Fruit fly (Drosophila melanogaster) S2 (cell line): ENCODE results near the gene CG13775.
A peak's percentile ranks its signal among the peaks of the same experiment; 100 is the strongest.

Source experiments
- CG8478 ChIP-seq: fragments of >200 bp; optimal IDR thresholded peaks from 2 replicates; lab custom pipeline; 2018
- CTCF ChIP-seq, 2 experiments: fragments of >200 bp; optimal IDR thresholded peaks; 2 replicates each; lab custom pipeline; 2018

The CG13775 gene

DNA sequence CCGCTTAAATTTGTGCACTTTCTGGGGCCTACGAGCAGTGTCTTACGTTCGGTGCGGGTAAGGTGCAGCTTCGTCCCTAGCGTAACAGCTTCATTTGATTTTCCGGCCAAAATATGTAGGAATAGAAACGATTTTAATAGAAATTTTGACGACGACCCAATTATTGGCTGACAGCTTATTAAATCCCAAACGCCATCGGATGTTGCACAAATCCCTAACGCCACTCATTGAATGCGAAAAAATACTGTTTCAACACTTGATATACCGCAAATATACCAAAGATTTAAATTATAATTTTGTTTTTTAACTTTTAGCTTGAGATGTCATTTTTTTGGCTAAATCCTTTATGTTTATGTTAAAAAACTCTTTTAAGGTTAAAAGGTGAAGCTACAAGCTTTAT lies 11.7 kb downstream of the CG13775 start, which contains the start of gene Fgop2:
Gene Fgop2, minus strand, starts transcription at position 202 of the 400 bp plus-strand sequence.
- no peak for TF ChIP-seq CG8478 (lab: Kevin White, UChicago)
- TF ChIP-seq CTCF (optimal IDR thresholded peaks at IDR 0.05; lab: Kevin White, UChicago) = no peak

DNA sequence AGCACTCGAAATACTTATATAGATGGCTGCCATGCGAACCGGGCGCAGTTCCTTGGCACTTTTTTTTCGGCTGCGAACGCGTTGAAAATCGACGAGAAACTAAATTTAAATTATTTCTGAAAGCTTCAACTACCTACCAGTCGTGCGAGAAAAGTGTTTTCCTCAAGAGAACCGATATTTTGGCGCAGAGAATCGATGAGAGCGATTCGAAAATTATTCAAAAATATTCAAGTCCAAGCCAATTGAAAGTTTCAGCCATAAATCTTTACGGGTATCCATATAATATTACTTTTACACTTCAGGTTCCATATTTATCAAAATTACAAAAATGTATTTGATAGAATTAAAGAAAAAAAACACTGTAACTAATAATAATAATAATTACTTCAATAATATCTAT lies 14.0 kb downstream of the CG13775 start, which contains the start of gene CG18304:
Gene CG18304, minus strand, starts transcription at position 101 of the 400 bp plus-strand sequence.
- no peak for TF ChIP-seq CG8478 (lab: Kevin White, UChicago)
- no peak for TF ChIP-seq CTCF (optimal IDR thresholded peaks at IDR 0.05; lab: Kevin White, UChicago)

dm6 chr2L:6941731-6942130 lies 15.0 kb downstream of the CG13775 start:
- TF ChIP-seq CG8478 (lab: Kevin White, UChicago) = no peak
- no peak for TF ChIP-seq CTCF (optimal IDR thresholded peaks at IDR 0.05; lab: Kevin White, UChicago)

DNA sequence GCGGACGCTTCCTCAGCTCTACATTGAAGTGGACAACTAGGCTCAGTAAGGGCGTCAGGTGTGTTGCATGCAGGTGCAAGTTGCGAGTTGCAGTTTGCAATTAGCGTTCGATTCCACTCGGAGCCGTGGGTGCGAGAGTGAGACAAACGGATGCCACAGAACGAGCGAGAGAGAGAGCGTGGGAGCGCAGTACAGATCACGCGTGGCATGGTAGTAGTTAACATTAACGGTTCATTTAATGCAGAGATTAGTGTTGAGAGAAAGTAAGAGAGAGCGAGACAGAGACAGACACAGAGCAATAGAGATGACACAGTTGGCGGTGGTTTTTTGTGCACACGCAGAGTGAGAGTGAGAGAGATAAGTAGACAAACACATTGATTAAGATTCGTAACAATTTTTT lies 17.1 kb downstream of the CG13775 start:
- no peak for TF ChIP-seq CG8478 (lab: Kevin White, UChicago)
- TF ChIP-seq CTCF (optimal IDR thresholded peaks at IDR 0.05; lab: Kevin White, UChicago) = peak in 1 of 2 experiments; percentile 35

dm6 chr2L:6931821-6932220 lies 24.9 kb downstream of the CG13775 start, which contains the start of gene CG43232:
TSS of gene CG43232 (plus strand) at chr2L:6932121.
- no peak for TF ChIP-seq CTCF (optimal IDR thresholded peaks at IDR 0.05; lab: Kevin White, UChicago)
- no peak for TF ChIP-seq CG8478 (lab: Kevin White, UChicago)

dm6 chr2L:6925114-6925513 lies 31.6 kb downstream of the CG13775 start:
- TF ChIP-seq CTCF (optimal IDR thresholded peaks at IDR 0.05; lab: Kevin White, UChicago) (no peak), CG8478 (lab: Kevin White, UChicago) (no peak)

dm6 chr2L:6922091-6922753 lies 34.5 kb downstream of the CG13775 start:
- no peak for TF ChIP-seq CTCF (optimal IDR thresholded peaks at IDR 0.05; lab: Kevin White, UChicago)
- no peak for TF ChIP-seq CG8478 (lab: Kevin White, UChicago)

dm6 chr2L:6921360-6922090 lies 35.2 kb downstream of the CG13775 start:
- no peak for TF ChIP-seq CTCF (optimal IDR thresholded peaks at IDR 0.05; lab: Kevin White, UChicago)
- no peak for TF ChIP-seq CG8478 (lab: Kevin White, UChicago)

DNA sequence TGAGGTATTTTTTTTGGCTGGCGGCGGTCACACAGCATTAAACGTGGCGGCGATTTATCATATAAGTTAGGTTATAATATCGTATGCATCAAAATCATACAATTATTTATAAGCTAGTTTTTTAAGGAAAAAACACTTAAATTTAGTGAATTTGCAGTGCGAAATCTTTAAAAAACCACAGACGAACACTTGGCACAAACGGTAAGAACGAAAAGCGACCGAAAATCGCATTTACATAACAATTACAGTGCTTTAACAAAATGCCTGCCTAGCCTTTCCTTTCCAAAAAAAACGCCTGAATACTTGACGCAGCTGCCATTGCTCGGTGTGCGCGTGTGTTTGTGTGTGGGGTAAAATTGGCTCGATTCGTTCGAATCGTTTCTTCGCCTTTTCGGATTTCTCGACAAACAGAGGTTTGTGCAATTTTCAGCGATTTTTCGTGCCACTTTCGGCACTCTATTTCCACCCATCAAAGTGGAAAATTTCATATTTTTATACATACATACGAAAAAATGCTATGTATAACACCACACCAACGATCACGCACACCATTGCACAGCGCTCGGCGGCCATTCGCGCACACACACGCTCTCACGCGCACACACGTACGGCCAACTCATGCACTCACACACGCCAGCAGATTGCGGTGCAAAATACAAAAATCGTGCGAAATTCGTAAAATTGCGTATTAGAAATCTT lies 35.9 kb downstream of the CG13775 start, which contains the start of gene Hrb27C:
Gene Hrb27C, plus strand, starts transcription at position 44 of the 699 bp plus-strand sequence.
- peak; percentile 2 to 24 for TF ChIP-seq CTCF (optimal IDR thresholded peaks at IDR 0.05; lab: Kevin White, UChicago)
- no peak for TF ChIP-seq CG8478 (lab: Kevin White, UChicago)

DNA sequence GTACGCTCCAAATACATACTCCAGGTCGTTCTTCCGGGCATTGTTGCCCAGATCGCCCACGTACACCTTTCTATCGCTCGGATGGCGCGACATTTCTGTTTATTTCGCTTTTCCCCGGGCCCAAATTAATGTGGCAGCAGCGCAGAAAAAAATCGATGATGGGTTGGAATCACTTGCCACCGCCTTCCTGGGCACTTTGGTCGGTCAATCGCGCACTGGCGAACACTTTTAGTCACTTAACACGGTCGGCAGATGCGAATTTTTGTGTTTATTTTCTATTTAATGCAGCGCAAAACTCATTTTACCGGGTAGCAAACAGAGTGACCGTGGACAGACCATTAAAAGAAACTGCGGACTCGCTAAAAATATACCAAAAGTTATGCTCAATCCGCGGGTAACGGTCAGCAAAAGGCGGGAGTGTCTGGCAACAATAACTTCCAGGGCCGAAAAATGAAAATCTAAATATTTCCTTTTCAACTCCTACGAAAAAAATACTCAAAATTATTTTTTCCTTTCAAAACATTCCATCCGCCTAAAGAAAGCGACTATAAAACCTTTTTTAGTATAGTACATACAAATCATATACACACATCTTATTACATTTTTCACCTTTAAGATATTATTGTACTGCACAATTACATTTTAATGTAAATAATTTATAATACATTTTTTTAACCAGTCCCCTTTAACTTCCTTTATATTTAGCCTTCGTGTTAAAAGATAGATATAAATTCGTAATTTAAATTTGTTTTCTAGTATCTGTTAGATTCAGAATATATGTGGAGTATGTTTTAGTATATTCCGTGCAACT lies 36.7 kb downstream of the CG13775 start, which contains the start of gene x16:
Gene x16, minus strand, starts transcription at position 361 of the 811 bp plus-strand sequence.
- no peak for TF ChIP-seq CG8478 (lab: Kevin White, UChicago)
- peak in 1 of 2 experiments; percentile 5 for TF ChIP-seq CTCF (optimal IDR thresholded peaks at IDR 0.05; lab: Kevin White, UChicago)

- no peak for TF ChIP-seq CTCF (optimal IDR thresholded peaks at IDR 0.05; lab: Kevin White, UChicago)
- no peak for TF ChIP-seq CG8478 (lab: Kevin White, UChicago)
These were observed 37.4 kb downstream of the CG13775 start for dm6 chr2L:6919203-6919849.

DNA sequence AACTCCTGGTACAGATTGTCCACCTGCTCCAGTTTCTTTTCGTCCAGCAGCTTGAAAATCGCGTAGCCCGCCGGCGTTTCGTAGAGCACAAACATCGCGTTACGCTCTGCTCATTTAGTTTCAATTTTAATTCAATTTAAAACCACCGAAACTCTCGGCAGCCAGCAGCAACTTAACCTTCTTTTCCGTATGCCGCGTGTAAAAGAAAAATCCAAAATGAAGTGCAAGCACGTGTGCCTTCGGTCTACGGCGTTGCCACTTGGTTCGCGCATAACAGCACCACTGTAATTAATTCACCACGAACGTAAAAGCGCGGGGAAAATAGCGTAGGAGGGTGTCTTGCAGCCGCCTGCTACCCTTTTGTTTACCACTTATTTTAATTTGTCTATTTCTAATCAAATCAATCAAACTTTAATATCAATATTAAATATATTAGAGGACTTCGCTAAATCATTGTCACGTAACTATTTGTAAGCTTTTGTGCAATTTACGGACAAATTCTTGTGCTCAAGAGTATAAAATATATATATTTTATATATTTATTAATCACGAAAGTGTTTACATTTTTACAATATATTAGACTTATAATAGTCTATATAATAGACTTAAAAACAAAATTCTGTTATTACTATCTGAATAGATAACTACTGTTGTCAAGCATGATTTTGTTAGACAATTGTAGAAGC lies 38.1 kb downstream of the CG13775 start, which contains the start of gene nop5:
Gene nop5, minus strand, starts transcription at position 227 of the 686 bp plus-strand sequence.
- TF ChIP-seq CG8478 (lab: Kevin White, UChicago) (no peak), CTCF (optimal IDR thresholded peaks at IDR 0.05; lab: Kevin White, UChicago) (peak in 1 of 2 experiments; percentile 24)

DNA sequence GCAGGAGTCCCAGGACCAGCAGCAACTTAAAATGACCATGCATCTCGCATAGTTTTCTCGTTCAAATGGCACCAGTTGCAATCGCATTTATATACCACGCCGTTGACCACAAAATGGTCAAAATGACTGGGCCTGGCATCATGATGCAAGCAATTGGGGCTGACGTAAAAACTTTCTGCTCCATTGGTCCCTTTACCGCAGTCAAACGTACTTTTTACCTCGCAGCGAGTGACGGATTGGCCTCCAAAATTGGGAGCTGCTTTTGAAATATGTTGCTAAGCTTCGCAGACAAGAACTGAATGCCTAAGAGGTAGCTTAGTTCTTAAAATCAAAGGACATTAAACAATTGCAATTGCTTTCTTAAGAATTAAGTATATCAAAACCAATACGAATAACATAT lies 40.4 kb downstream of the CG13775 start, which contains the start of gene CG32829:
Gene CG32829, minus strand, starts transcription at position 101 of the 400 bp plus-strand sequence.
- TF ChIP-seq CG8478 (lab: Kevin White, UChicago) = no peak
- TF ChIP-seq CTCF (optimal IDR thresholded peaks at IDR 0.05; lab: Kevin White, UChicago) = no peak
